Worm (Caenorhabditis elegans) whole organism, young adult: Measurements from ENCODE around the gene tag-243.
A peak's percentile ranks its signal among the peaks of the same experiment; 100 is the strongest.

Experiments
- B0261.1 ChIP-seq: sonication (generic microtip); optimal IDR thresholded peaks from 2 replicates; lab custom pipeline; 2016; ENCODE audit warnings: mild to moderate bottlenecking, missing genetic modification characterization, moderate library complexity, missing compliant biosample characterization
- B0336.3 ChIP-seq: fragments of 200-800 bp; sonication (Bioruptor generic); IDR thresholded peaks from 2 replicates; pipeline ENCODE4 v1.3.6; 2022; ENCODE audit warnings: missing genetic modification characterization, missing compliant biosample characterization
- C06A6.2 ChIP-seq: fragments of 200-800 bp; sonication (Bioruptor generic); conservative IDR thresholded peaks from 2 replicates; pipeline ENCODE4 v1.3.6; 2022; ENCODE audit warnings: missing genetic modification characterization, missing compliant biosample characterization
- C17E4.6 ChIP-seq: fragments of 200-800 bp; sonication (Bioruptor generic); IDR thresholded peaks from 2 replicates; pipeline ENCODE4 v1.3.6; 2022; ENCODE audit warnings: missing genetic modification reagents, missing genetic modification characterization, missing compliant biosample characterization
- F57A8.1 ChIP-seq: fragments of 200-800 bp; sonication (Bioruptor generic); optimal IDR thresholded peaks from 2 replicates; lab custom pipeline; 2018; ENCODE audit warnings: mild to moderate bottlenecking, missing genetic modification characterization, moderate library complexity, missing compliant biosample characterization
- Y53F4B.3 ChIP-seq: fragments of 200-800 bp; sonication (Bioruptor generic); IDR thresholded peaks from 2 replicates; pipeline ENCODE4 v1.3.6; 2022; ENCODE audit warnings: missing genetic modification reagents, missing genetic modification characterization, missing compliant biosample characterization
- Y95B8A.8 ChIP-seq: fragments of 200-800 bp; sonication (Bioruptor generic); IDR thresholded peaks from 2 replicates; pipeline ENCODE4 v1.3.6; 2022; ENCODE audit warnings: missing genetic modification reagents, missing genetic modification characterization, missing compliant biosample characterization
- ZK185.1 ChIP-seq: sonication (generic microtip); optimal IDR thresholded peaks from 2 replicates; lab custom pipeline; 2016; ENCODE audit warnings: mild to moderate bottlenecking, missing genetic modification characterization, missing compliant biosample characterization; ENCODE audit not compliant: poor library complexity, severe bottlenecking
- aptf-2 ChIP-seq: fragments of 200-800 bp; sonication (Bioruptor generic); conservative IDR thresholded peaks from 2 replicates; pipeline ENCODE4 v1.3.6; 2022; ENCODE audit warnings: missing genetic modification reagents, missing genetic modification characterization, missing compliant biosample characterization
- athp-1 ChIP-seq: sonication (generic microtip); optimal IDR thresholded peaks from 2 replicates; lab custom pipeline; 2017; ENCODE audit warnings: mild to moderate bottlenecking, missing genetic modification characterization, missing compliant biosample characterization
- bed-1 ChIP-seq: fragments of 200-800 bp; sonication (Bioruptor generic); IDR thresholded peaks from 2 replicates; pipeline ENCODE4 v1.3.6; 2022; ENCODE audit warnings: missing genetic modification reagents, missing genetic modification characterization, missing compliant biosample characterization
- cebp-1 ChIP-seq, 2 experiments: fragments of 200-800 bp in 1 of 2; sonication (Bioruptor generic) in 1 of 2; sonication (generic microtip) in 1 of 2; IDR thresholded peaks in 1 of 2; optimal IDR thresholded peaks in 1 of 2; 2 replicates each; pipeline versions ENCODE4 v1.3.6 to Lab custom; 2017 to 2022; ENCODE audit warnings: missing compliant biosample characterization in 2 of 2, missing genetic modification characterization in 2 of 2, mild to moderate bottlenecking in 1 of 2, missing genetic modification reagents in 1 of 2, moderate library complexity in 1 of 2
- ceh-79 ChIP-seq: sonication (generic microtip); optimal IDR thresholded peaks from 2 replicates; lab custom pipeline; 2017; ENCODE audit warnings: mild to moderate bottlenecking, missing genetic modification characterization, missing compliant biosample characterization
- egrh-3 ChIP-seq: fragments of 200-800 bp; sonication (Bioruptor generic); IDR thresholded peaks from 2 replicates; pipeline ENCODE4 v1.3.6; 2022; ENCODE audit warnings: missing genetic modification reagents, missing genetic modification characterization, missing compliant biosample characterization
- hlh-12 ChIP-seq: sonication (generic microtip); optimal IDR thresholded peaks from 2 replicates; lab custom pipeline; 2016; ENCODE audit warnings: missing genetic modification characterization, missing compliant biosample characterization
- hlh-26 ChIP-seq: fragments of 200-800 bp; sonication (Bioruptor generic); conservative IDR thresholded peaks from 2 replicates; pipeline ENCODE4 v1.3.6; 2022; ENCODE audit warnings: missing genetic modification reagents, missing genetic modification characterization, missing compliant biosample characterization
- hsf-1 ChIP-seq: fragments of 200-800 bp; sonication (Bioruptor generic); IDR thresholded peaks from 2 replicates; pipeline ENCODE4 v1.3.6; 2022; ENCODE audit warnings: missing genetic modification reagents, missing genetic modification characterization, missing compliant biosample characterization
- lag-1 ChIP-seq: fragments of 200-800 bp; sonication (Bioruptor generic); IDR thresholded peaks from 2 replicates; pipeline ENCODE4 v1.3.6; 2022; ENCODE audit warnings: missing genetic modification reagents, missing genetic modification characterization, missing compliant biosample characterization
- lin-54 ChIP-seq: fragments of 200-800 bp; sonication (Bioruptor generic); optimal IDR thresholded peaks from 2 replicates; lab custom pipeline; 2018; ENCODE audit warnings: mild to moderate bottlenecking, missing genetic modification characterization, missing compliant biosample characterization
- madf-10 ChIP-seq: sonication (generic microtip); optimal IDR thresholded peaks from 2 replicates; lab custom pipeline; 2016; ENCODE audit warnings: mild to moderate bottlenecking, missing genetic modification characterization, missing compliant biosample characterization
- madf-6 ChIP-seq: fragments of 200-800 bp; sonication (Bioruptor generic); IDR thresholded peaks from 2 replicates; pipeline ENCODE4 v1.3.6; 2022; ENCODE audit warnings: missing genetic modification reagents, missing genetic modification characterization, missing compliant biosample characterization
- mel-28 ChIP-seq: sonication (generic microtip); optimal IDR thresholded peaks from 2 replicates; lab custom pipeline; 2016; ENCODE audit warnings: borderline replicate concordance, mild to moderate bottlenecking, missing genetic modification characterization, missing compliant biosample characterization
- nfya-2 ChIP-seq: fragments of 200-800 bp; sonication (Bioruptor generic); IDR thresholded peaks from 2 replicates; pipeline ENCODE4 v1.3.6; 2022; ENCODE audit warnings: missing genetic modification reagents, missing genetic modification characterization, missing compliant biosample characterization
- nfyb-1 ChIP-seq: fragments of 200-800 bp; sonication (Bioruptor generic); IDR thresholded peaks from 2 replicates; pipeline ENCODE4 v1.3.6; 2022; ENCODE audit warnings: missing genetic modification reagents, missing genetic modification characterization, missing compliant biosample characterization
- nhr-120 ChIP-seq: fragments of 200-800 bp; sonication (Bioruptor generic); IDR thresholded peaks from 2 replicates; pipeline ENCODE4 v1.3.6; 2022; ENCODE audit warnings: missing genetic modification characterization, missing compliant biosample characterization
- nhr-80 ChIP-seq: sonication (generic microtip); optimal IDR thresholded peaks from 2 replicates; lab custom pipeline; 2016; ENCODE audit warnings: missing genetic modification characterization, missing compliant biosample characterization
- pbrm-1 ChIP-seq: fragments of 200-800 bp; sonication (Bioruptor generic); IDR thresholded peaks from 2 replicates; pipeline ENCODE4 v1.3.6; 2022; ENCODE audit warnings: missing genetic modification reagents, missing genetic modification characterization, missing compliant biosample characterization
- pha-4 ChIP-seq: fragments of 150-350 bp; sonication (generic microtip); optimal IDR thresholded peaks from 2 replicates; lab custom pipeline; 2014; ENCODE audit warnings: missing biosample characterization, missing genetic modification reagents, missing genetic modification characterization
- rec-8 ChIP-seq, 2 experiments: sonication (generic microtip); optimal IDR thresholded peaks; 2 replicates each; lab custom pipeline; 2016; ENCODE audit warnings: mild to moderate bottlenecking in 2 of 2, missing genetic modification characterization in 2 of 2, missing genetic modification reagents in 2 of 2, missing genotype in 2 of 2, missing biosample characterization in 1 of 2, missing compliant biosample characterization in 1 of 2, moderate library complexity in 1 of 2
- rpc-1 ChIP-seq, 2 experiments: fragments of 150-350 bp in 1 of 2; sonication (generic microtip) in 1 of 2; optimal IDR thresholded peaks; 2 replicates each; lab custom pipeline; 2014 to 2018; ENCODE audit warnings: missing biosample characterization in 1 of 2, missing genetic modification characterization in 1 of 2, missing genetic modification reagents in 1 of 2, missing genotype in 1 of 2
- snpc-1.1 ChIP-seq: sonication (generic microtip); optimal IDR thresholded peaks from 2 replicates; lab custom pipeline; 2017; ENCODE audit warnings: missing genetic modification characterization, mild to moderate bottlenecking, missing compliant biosample characterization, antibody characterized with exemption, moderate library complexity, missing genotype, missing genetic modification reagents; ENCODE audit not compliant: insufficient read depth
- snpc-4 ChIP-seq, 5 experiments: fragments of 150-350 bp in 1 of 5; sonication (generic microtip) in 4 of 5; optimal IDR thresholded peaks; 2 replicates each; lab custom pipeline; 2014 to 2018; ENCODE audit warnings: missing genetic modification characterization in 5 of 5, missing biosample characterization in 3 of 5, antibody characterized with exemption in 2 of 5, mild to moderate bottlenecking in 2 of 5, missing compliant biosample characterization in 2 of 5, missing genotype in 2 of 5, moderate library complexity in 2 of 5, missing genetic modification reagents in 1 of 5
- tbp1 ChIP-seq: fragments of 200-800 bp; sonication (Bioruptor generic); optimal IDR thresholded peaks from 2 replicates; lab custom pipeline; 2018; ENCODE audit warnings: mild to moderate bottlenecking, missing genetic modification characterization, missing compliant biosample characterization
- unc-62 ChIP-seq: fragments of 150-350 bp; optimal IDR thresholded peaks from 2 replicates; lab custom pipeline; 2014; ENCODE audit warnings: missing biosample characterization, missing genetic modification reagents, missing genetic modification characterization
- zim-3 ChIP-seq: sonication (generic microtip); optimal IDR thresholded peaks from 2 replicates; lab custom pipeline; 2017; ENCODE audit warnings: mild to moderate bottlenecking, missing genetic modification characterization, moderate library complexity, missing compliant biosample characterization
- ztf-6 ChIP-seq: fragments of 200-800 bp; sonication (Bioruptor generic); IDR thresholded peaks from 2 replicates; pipeline ENCODE4 v1.3.6; 2022; ENCODE audit warnings: missing genetic modification reagents, missing genetic modification characterization, missing compliant biosample characterization

tag-243 gene

DNA sequence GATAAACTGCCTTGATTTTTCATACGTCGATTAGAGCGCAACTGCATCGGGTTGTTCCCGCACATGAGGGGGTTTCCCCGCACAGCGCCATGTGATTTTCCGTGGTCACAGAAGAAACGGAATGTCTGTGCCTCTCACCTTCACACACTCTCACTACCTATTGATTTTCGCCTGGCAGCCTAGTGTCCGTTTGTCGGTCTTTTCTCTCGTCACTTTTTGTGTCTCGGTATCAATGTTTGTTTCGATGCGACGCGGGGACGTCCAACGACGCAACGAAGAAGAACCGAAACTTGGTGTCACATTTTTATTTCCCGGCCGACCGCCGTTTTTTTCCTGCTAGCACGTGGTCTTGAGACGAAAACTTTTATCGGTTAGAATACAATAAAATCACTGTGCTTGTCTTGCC is 38.9 kb downstream of the tag-243 start (continued):
- TF ChIP-seq C06A6.2, result peak; percentile 84
- TF ChIP-seq rec-8 (tag; optimal IDR thresholded peaks at IDR 0.05; lab: Kevin White, UChicago), result no peak
- no peak for TF ChIP-seq ztf-6 (GFP tag; lab: Robert Waterston, UW)
- peak; percentile 91 for TF ChIP-seq madf-10 (tag; lab: Kevin White, UChicago)
- peak; percentile 61 for TF ChIP-seq pha-4 (tag; lab: Kevin White, UChicago)
- no peak for TF ChIP-seq hlh-26
- peak; percentile 70 for TF ChIP-seq tbp1 (GFP tag; lab: Kevin White, UChicago)
- no peak for TF ChIP-seq Y53F4B.3
- TF ChIP-seq Y95B8A.8 (GFP tag; lab: Robert Waterston, UW), result no peak
- peak; percentile 87 for TF ChIP-seq ZK185.1
- no peak for TF ChIP-seq B0261.1 (tag; lab: Kevin White, UChicago)
- no peak for TF ChIP-seq bed-1 (GFP tag; lab: Robert Waterston, UW)
- no peak for TF ChIP-seq lag-1 (GFP tag; lab: Robert Waterston, UW)
- peak; percentile 10; the same call in 1 of the 2 replicates for TF ChIP-seq egrh-3
- TF ChIP-seq zim-3 (tag; lab: Kevin White, UChicago), result no peak

DNA sequence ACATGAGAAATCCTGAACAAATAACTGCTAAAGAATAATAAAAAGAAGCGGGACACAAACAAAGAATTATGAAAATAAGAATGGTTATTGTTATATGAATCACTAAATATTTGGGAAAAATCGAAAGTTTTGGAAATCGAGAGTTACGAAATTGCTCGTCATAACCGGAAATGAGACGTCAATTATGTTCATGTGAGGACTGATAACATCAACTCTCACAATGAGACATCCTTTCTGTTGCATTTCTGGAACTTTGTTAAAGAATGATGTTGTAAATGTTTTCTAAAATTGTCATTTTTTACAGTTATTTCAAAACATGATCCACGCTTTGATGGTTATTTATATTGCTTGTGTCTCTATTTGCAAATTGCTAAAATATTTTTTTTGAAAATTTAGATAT is 40.4 kb downstream of the tag-243 start, which contains the start of gene T23F11.6:
TSS of gene T23F11.6 (minus strand) at position 45 of the 400 bp plus-strand sequence.
- TF ChIP-seq rpc-1 (optimal IDR thresholded peaks at IDR 0.05; lab: Kevin White, UChicago), result no peak
- TF ChIP-seq rpc-1 (tag; optimal IDR thresholded peaks at IDR 0.05; lab: Kevin White, UChicago), result no peak
- no peak for TF ChIP-seq nfyb-1
- TF ChIP-seq pbrm-1 (GFP tag; lab: Robert Waterston, UW), result no peak
- TF ChIP-seq B0336.3 (GFP tag; lab: Robert Waterston, UW), result no peak
- TF ChIP-seq cebp-1 (GFP tag; IDR thresholded peaks at IDR 0.05; lab: Robert Waterston, UW), result peak; percentile 46; the same call in 1 of the 2 replicates
- no peak for TF ChIP-seq cebp-1 (tag; optimal IDR thresholded peaks at IDR 0.05; lab: Kevin White, UChicago)
- peak; percentile 44 for TF ChIP-seq nhr-80 (tag; lab: Kevin White, UChicago)
- no peak for TF ChIP-seq nfya-2 (GFP tag; lab: Robert Waterston, UW)
- TF ChIP-seq C17E4.6 (GFP tag; lab: Robert Waterston, UW), result no peak
- TF ChIP-seq unc-62 (GFP tag; lab: Kevin White, UChicago), result peak; percentile 73
- TF ChIP-seq snpc-1.1 (tag; lab: Kevin White, UChicago), result no peak
- no peak for TF ChIP-seq aptf-2
- no peak for TF ChIP-seq lin-54 (GFP tag; lab: Kevin White, UChicago)

DNA sequence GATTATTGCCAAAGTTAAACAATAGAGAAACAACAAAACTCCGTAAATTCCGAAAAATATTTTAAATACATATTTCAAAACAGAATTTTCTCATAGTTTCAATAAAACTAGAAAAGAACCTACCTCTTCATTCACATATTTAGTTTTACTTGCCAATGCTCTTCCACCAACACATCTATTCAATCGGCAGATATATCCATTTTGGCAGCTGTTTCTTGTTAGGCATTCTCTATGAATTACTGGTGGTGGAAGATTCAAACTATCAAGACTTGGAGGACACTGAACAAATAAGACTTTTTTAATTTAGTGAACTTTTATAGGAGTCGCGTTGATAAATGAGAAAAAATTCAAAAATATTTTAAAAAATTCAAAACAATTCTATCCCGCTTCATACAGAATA is 40.9 kb downstream of the tag-243 start:
- TF ChIP-seq ceh-79, result no peak
- TF ChIP-seq nhr-120 (GFP tag; lab: Robert Waterston, UW), result no peak
- TF ChIP-seq snpc-4 (GFP tag; optimal IDR thresholded peaks at IDR 0.05; lab: Kevin White, UChicago), result no peak
- no peak for TF ChIP-seq snpc-4 (tag; optimal IDR thresholded peaks at IDR 0.05; lab: Kevin White, UChicago)
- no peak for TF ChIP-seq hlh-12 (tag; lab: Kevin White, UChicago)

DNA sequence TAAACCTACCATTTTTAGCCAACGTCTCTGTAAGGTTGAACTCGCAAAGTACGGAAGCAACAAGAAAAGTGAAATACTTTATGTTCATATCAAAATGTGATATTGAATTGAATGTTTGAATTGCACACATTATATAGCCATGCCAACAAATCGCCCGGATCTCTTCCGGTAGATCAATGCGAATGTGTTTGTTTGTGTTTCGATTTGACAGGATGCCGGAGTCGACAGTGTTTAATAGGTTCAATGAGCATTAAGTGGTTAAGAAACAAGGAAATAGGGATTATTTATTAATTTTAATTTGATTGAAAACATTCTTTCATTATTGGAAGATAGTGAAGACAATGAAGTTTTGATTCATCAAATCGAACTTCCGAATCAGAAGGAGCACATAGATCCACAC is 42.0 kb downstream of the tag-243 start, which contains the start of gene pqn-29:
TSS of gene pqn-29 (minus strand) at position 101 of the 400 bp plus-strand sequence.
- TF ChIP-seq hsf-1, result no peak
- TF ChIP-seq mel-28 (tag; lab: Kevin White, UChicago), result no peak
- TF ChIP-seq nfya-2 (GFP tag; lab: Robert Waterston, UW), result no peak
- no peak for TF ChIP-seq F57A8.1 (GFP tag; lab: Kevin White, UChicago)
- TF ChIP-seq madf-6 (GFP tag; lab: Robert Waterston, UW), result no peak
- no peak for TF ChIP-seq athp-1 (tag; lab: Kevin White, UChicago)
- TF ChIP-seq tbp1 (GFP tag; lab: Kevin White, UChicago), result no peak
- TF ChIP-seq, all 124 proteins: peak for 0
